Worm (Caenorhabditis elegans): ENCODE measurements around the gene W05H9.2.

Gene W05H9.2

DNA sequence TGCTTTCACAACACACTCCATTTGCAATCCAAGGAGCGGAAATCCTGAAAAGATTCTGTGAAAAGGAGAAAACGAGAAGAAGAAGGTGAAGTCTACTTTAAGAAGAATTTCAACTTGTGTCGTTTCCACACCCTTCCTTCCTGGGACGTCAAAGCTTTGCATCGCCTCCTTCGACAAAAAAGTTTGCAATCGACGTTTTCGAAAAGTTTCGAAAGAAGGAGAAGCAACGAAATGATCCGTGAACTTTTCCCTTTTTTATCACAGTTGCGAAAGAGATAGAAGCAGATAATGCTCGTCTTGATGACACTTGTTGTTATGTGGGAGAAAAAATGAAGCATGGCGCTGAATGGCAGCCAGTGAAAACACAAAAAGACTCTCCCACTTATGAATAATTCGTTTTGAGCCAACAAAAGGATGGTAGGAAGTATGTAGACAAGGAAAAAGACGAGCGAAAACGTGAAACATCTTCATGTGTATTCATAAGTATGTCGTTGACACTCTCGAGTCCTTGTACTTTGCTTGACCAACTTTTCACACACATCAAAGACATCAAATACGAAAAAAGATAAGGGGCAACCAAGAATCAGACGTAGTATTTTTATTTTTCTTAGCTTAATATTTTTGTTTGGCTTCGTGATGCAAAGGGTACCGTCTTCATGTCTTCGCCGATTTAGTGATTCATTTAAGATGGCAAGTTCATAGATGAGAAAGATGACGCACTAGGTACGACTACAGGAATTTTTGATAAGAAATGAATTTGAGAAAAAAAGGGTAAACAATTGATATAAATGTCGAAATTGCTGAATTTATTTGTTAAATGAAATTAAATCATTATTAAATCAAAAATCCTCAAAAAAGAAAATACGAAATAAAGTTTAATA lies 17.8 kb upstream of the W05H9.2 start:
- no peak for TF ChIP-seq F16B12.6 (tag; optimal IDR thresholded peaks at IDR 0.05)
- TF ChIP-seq grh-1 (GFP tag; IDR thresholded peaks at IDR 0.05), result no peak
- no peak for TF ChIP-seq hlh-17 (GFP tag; optimal IDR thresholded peaks at IDR 0.05; ENCODE audit: borderline replicate concordance)
- TF ChIP-seq mdl-1 (tag; optimal IDR thresholded peaks at IDR 0.05), result no peak
- TF ChIP-seq ceh-8 (GFP tag; optimal IDR thresholded peaks at IDR 0.05), result no peak
- no peak for TF ChIP-seq sptf-1 (tag; optimal IDR thresholded peaks at IDR 0.05)
- TF ChIP-seq fkh-10 (GFP tag; optimal IDR thresholded peaks at IDR 0.05), result peak; percentile 66
- no peak for TF ChIP-seq ztf-11 (tag; optimal IDR thresholded peaks at IDR 0.05)
- TF ChIP-seq Y116A8C.19 (tag; optimal IDR thresholded peaks at IDR 0.05; ENCODE audit: borderline replicate concordance), result no peak
- no peak for TF ChIP-seq fos-1 (tag; optimal IDR thresholded peaks at IDR 0.05)
- no peak for TF ChIP-seq lin-35 (GFP tag; optimal IDR thresholded peaks at IDR 0.05)
- no peak for TF ChIP-seq jun-1 (tag; optimal IDR thresholded peaks at IDR 0.05)
- TF ChIP-seq nhr-71 (tag; optimal IDR thresholded peaks at IDR 0.05), result peak; percentile 38
- TF ChIP-seq swsn-7 (tag; optimal IDR thresholded peaks at IDR 0.05), result no peak
- TF ChIP-seq rnt-1 (tag; optimal IDR thresholded peaks at IDR 0.05), result peak; percentile 55
- no peak for TF ChIP-seq snu-23 (GFP tag; optimal IDR thresholded peaks at IDR 0.05)
- no peak for TF ChIP-seq nhr-77 (tag; optimal IDR thresholded peaks at IDR 0.05)
- no peak for TF ChIP-seq hpl-2 (GFP tag; optimal IDR thresholded peaks at IDR 0.05)
- TF ChIP-seq xbp-1 (tag; optimal IDR thresholded peaks at IDR 0.05), result peak; percentile 0
- no peak for TF ChIP-seq C34B4.2 (tag; optimal IDR thresholded peaks at IDR 0.05)
- no peak for TF ChIP-seq egl-13 (tag; optimal IDR thresholded peaks at IDR 0.05)
- TF ChIP-seq elt-2 (tag; optimal IDR thresholded peaks at IDR 0.05), result peak; percentile 37
- TF ChIP-seq pqm-1 (tag; optimal IDR thresholded peaks at IDR 0.05), result no peak
- no peak for TF ChIP-seq alr-1 (tag; optimal IDR thresholded peaks at IDR 0.05; ENCODE audit: borderline replicate concordance)
- no peak for TF ChIP-seq pax-3 (tag; optimal IDR thresholded peaks at IDR 0.05)
- peak; percentile 17 for TF ChIP-seq mep-1 (tag; optimal IDR thresholded peaks at IDR 0.05)
- no peak for TF ChIP-seq lin-15B (tag; optimal IDR thresholded peaks at IDR 0.05)
- no peak for TF ChIP-seq lsy-2 (tag; optimal IDR thresholded peaks at IDR 0.05)
- TF ChIP-seq lin-14 (GFP tag; optimal IDR thresholded peaks at IDR 0.05), result peak; percentile 77
- TF ChIP-seq unc-86 (tag; optimal IDR thresholded peaks at IDR 0.05), result peak; percentile 61
- TF ChIP-seq aly-2 (tag; optimal IDR thresholded peaks at IDR 0.05), result no peak
- TF ChIP-seq C04F5.9 (tag; optimal IDR thresholded peaks at IDR 0.05), result no peak
- TF ChIP-seq C16A3.4 (tag; optimal IDR thresholded peaks at IDR 0.05), result no peak
- no peak for TF ChIP-seq unc-30 (tag; optimal IDR thresholded peaks at IDR 0.05)
- TF ChIP-seq nhr-84 (tag; optimal IDR thresholded peaks at IDR 0.05), result no peak
- no peak for TF ChIP-seq unc-130 (tag; optimal IDR thresholded peaks at IDR 0.05)
- peak; percentile 37 for TF ChIP-seq nhr-85 (tag)
- TF ChIP-seq mab-9 (GFP tag; IDR thresholded peaks at IDR 0.05), result no peak
- no peak for TF ChIP-seq ceh-82 (tag; optimal IDR thresholded peaks at IDR 0.05)
- TF ChIP-seq lin-13 (GFP tag; optimal IDR thresholded peaks at IDR 0.05), result no peak
- TF ChIP-seq nhr-11 (tag; optimal IDR thresholded peaks at IDR 0.05), result no peak
- TF ChIP-seq ceh-88 (GFP tag; IDR thresholded peaks at IDR 0.05), result no peak
- TF ChIP-seq pag-3 (tag; optimal IDR thresholded peaks at IDR 0.05; ENCODE audit: borderline replicate concordance, insufficient read depth), result peak; percentile 28
- TF ChIP-seq efl-1 (optimal IDR thresholded peaks at IDR 0.05), result no peak
- TF ChIP-seq efl-1 (GFP tag; optimal IDR thresholded peaks at IDR 0.05 in 1 of 2), result peak in 1 of 2 experiments; percentile 43
- TF ChIP-seq nhr-19 (GFP tag; conservative IDR thresholded peaks at IDR 0.05), result no peak
- no peak for TF ChIP-seq tbx-2 (tag; optimal IDR thresholded peaks at IDR 0.05)
- TF ChIP-seq dpl-1 (GFP tag; optimal IDR thresholded peaks at IDR 0.05), result no peak
- TF ChIP-seq nhr-237 (tag; optimal IDR thresholded peaks at IDR 0.05), result no peak
- TF ChIP-seq blmp-1 (tag; optimal IDR thresholded peaks at IDR 0.05), result peak; percentile 9
- TF ChIP-seq dsc-1 (tag; optimal IDR thresholded peaks at IDR 0.05), result no peak
- peak; percentile 3 for TF ChIP-seq nhr-20 (tag; optimal IDR thresholded peaks at IDR 0.05)

Measured in whole organism, L1 larva.